Worm (Caenorhabditis elegans): Measurements from ENCODE around the gene srw-121.

DNA sequence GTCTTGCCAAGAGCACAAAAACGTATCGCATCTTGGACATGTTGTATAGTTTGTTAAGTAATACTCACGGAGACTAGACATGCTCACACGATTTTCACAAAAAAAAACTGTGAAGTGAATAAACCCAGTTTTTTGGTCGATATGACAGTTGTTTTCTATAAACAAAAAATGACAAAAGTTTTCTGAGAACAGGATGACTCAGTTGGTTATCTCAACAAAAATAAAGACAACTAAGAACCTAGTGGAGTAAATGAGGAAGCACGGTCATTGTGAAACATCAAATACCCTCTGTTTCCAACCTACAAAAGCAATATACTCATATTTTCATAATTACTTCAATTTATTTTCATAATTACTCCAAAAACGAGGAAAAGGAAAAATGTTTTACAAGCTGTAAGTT is 45.8 kb downstream of the srw-121 start, which contains the start of gene srh-87:
- TF ChIP-seq snpc-4 (GFP tag; optimal IDR thresholded peaks at IDR 0.05) = no peak
- TF ChIP-seq snpc-4 (tag; optimal IDR thresholded peaks at IDR 0.05) = no peak
- no peak for TF ChIP-seq pha-4 (tag; optimal IDR thresholded peaks at IDR 0.05)

All from whole organism, young adult.